Worm (Caenorhabditis elegans): ENCODE measurements around the gene mab-23.

ce11 chrV:10683458-10683857 lies 50.6 kb downstream of the mab-23 start:
- TF ChIP-seq ama-1 (optimal IDR thresholded peaks at IDR 0.05) (no peak), hmg-4 (GFP tag; optimal IDR thresholded peaks at IDR 0.05) (no peak), ets-7 (tag; optimal IDR thresholded peaks at IDR 0.05) (no peak), hmbx-1 (tag; optimal IDR thresholded peaks at IDR 0.05) (no peak), flt-1 (GFP tag; IDR thresholded peaks at IDR 0.05) (no peak), tbx-37 (GFP tag; conservative IDR thresholded peaks at IDR 0.05) (no peak), pes-1 (GFP tag; IDR thresholded peaks at IDR 0.05) (no peak), ceh-13 (GFP tag; optimal IDR thresholded peaks at IDR 0.05) (no peak), tra-4 (tag; optimal IDR thresholded peaks at IDR 0.05) (no peak), hnd-1 (tag; optimal IDR thresholded peaks at IDR 0.05) (no peak), F13C5.2 (tag; optimal IDR thresholded peaks at IDR 0.05) (no peak), ceh-36 (tag; optimal IDR thresholded peaks at IDR 0.05) (no peak), scrt-1 (GFP tag; IDR thresholded peaks at IDR 0.05) (no peak), aly-1 (tag; optimal IDR thresholded peaks at IDR 0.05) (no peak)
